Worm (Caenorhabditis elegans): ENCODE results near the gene vha-5.

Gene vha-5

DNA sequence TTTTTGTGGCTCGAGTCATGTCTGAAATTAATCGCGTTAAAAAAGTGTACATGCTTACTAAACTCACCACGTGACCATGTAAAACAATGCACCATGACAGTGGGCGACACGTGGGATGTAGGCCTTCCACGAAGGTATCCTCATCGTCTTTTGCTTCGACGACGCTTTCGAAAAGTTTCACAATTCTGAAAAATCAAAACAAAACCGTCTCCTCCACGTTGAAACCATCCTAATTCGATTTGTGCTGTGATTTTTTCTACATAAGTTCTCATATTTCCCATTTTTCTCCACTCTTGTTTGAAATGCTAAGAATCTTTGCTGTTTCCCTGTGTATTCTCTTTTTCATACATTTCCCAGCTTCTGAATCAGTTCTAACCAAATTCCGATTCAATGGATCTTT, 50.8 kb downstream of the vha-5 start, which contains the start of gene F17E9.3:
Gene F17E9.3 (plus strand): TSS at position 301 of the 400 bp plus-strand sequence.
- TF ChIP-seq dao-5 (tag; optimal IDR thresholded peaks at IDR 0.05) (no peak), W03F9.2 (tag; optimal IDR thresholded peaks at IDR 0.05) (no peak), him-1 (tag; optimal IDR thresholded peaks at IDR 0.05) (no peak)

DNA sequence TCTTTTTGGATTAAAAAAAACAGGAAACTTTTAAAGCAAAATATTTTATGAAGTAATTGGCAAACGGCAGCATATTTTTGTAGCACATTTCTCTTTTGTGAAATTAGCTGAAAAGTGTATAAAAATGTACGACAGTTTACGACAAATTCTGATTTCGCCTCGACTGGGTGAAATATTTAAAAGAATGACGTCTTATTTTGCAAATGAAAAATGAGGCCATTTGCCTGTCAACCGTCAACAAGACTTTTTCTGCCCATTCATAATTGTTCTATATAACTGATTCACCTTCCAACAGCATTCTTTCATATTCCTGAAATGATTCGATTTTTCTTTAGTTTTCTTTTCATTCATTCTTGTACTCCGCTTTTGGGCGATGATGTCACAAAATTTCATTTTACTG, 51.8 kb downstream of the vha-5 start, which contains the start of the genes F17E9.2 and col-116:
Gene F17E9.2 (plus strand): TSS at position 301 of the 400 bp plus-strand sequence.
Gene col-116 (plus strand): TSS at position 315 of the 400 bp plus-strand sequence.
- no peak for TF ChIP-seq dao-5 (tag; optimal IDR thresholded peaks at IDR 0.05)
- no peak for TF ChIP-seq W03F9.2 (tag; optimal IDR thresholded peaks at IDR 0.05)
- TF ChIP-seq him-1 (tag; optimal IDR thresholded peaks at IDR 0.05), result no peak

Measured in whole organism, L4/young adult.